Worm (Caenorhabditis elegans) whole organism, midembryonic: ENCODE results near the gene lys-3.

ENCODE experiments used
- klf-2 ChIP-seq: fragments of 200-800 bp; sonication (Bioruptor generic); conservative IDR thresholded peaks from 2 replicates; pipeline ENCODE4 v1.3.6; 2022; ENCODE audit warnings: missing genetic modification reagents, missing genetic modification characterization, missing compliant biosample characterization
- ztf-23 ChIP-seq: fragments of 200-800 bp; sonication (Bioruptor generic); IDR thresholded peaks from 2 replicates; pipeline ENCODE4 v1.3.6; 2022; ENCODE audit warnings: missing genetic modification reagents, missing genetic modification characterization, missing compliant biosample characterization

- no peak for TF ChIP-seq klf-2
- TF ChIP-seq ztf-23 (GFP tag; lab: Robert Waterston, UW) = no peak
Observed at ce11 chrV:10241121-10241803, 42.1 kb downstream of the lys-3 start, which contains the start of the genes C12D8.21 and col-148.
